In the genomic region with DNA sequence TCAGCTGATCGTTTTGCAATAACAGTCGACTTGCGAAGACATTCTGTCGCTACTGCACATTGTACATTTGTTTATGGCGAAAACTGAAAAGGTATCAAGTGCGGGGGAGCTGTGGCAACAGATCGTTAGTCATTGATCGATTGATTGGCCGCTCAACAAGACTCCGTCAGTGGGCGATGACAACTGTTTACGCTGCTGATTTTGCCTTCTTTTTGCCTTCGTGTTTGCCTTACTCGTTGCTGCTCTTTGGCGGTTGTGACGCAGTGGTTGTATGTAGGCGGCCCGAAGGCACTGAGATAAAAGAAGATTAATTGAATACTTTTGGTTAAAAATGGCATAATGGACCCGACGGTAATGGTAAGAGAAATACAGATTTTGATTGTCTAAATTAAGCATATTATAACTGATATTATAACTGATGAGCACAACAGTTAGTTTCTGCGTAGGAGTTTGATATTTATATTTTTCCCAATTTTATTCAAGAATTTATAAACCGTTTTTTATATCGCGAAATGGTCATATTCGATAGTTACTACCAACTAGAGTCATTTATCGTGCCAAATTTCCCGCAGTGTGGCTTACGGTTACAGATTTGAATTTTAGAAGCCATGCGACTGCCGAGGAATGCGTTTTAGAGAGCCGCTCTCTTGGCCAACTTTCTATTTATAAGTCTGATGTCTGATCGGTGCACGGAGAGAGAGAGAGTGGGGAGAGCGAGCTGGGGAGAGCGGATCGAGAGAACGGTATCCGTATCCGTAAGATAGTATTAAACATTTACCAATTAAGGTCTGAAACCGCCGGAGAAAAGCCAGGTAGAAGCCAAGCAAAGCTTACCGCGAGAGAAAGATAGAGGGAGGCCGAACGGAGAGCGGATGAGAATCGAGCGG, we compare ENCODE assay signal across 2 fruit fly cellular contexts.
TF ChIP-seq lines count a peak whose summit lies in the region.

No protein-coding gene starts in this region.

TF ChIP-seq in whole organism, embryonic, 481 proteins besides CTCF, POLR2A, EP300 and RAD21 (continued from another document and continues in another):
- peak; percentile 47 for TF ChIP-seq disco-r (GFP tag; optimal IDR thresholded peaks at IDR 0.05; lab: Kevin White, UChicago)
- no peak for TF ChIP-seq en (GFP tag; optimal IDR thresholded peaks at IDR 0.05; lab: Kevin White, UChicago)
- TF ChIP-seq CG7786 (GFP tag; optimal IDR thresholded peaks at IDR 0.05; lab: Kevin White, UChicago): peak; percentile 52
- TF ChIP-seq CG8924 (tag; optimal IDR thresholded peaks at IDR 0.05; lab: Kevin White, UChicago): peak; percentile 94
- peak; percentile 73 for TF ChIP-seq corto (GFP tag; optimal IDR thresholded peaks at IDR 0.05; lab: Kevin White, UChicago)
- TF ChIP-seq dysf (GFP tag; IDR thresholded peaks at IDR 0.05; lab: Robert Waterston, UW): peak; percentile 94
- peak; percentile 84 for TF ChIP-seq seq (GFP tag; IDR thresholded peaks at IDR 0.05; lab: Robert Waterston, UW)
- peak; percentile 81 for TF ChIP-seq kay (GFP tag; optimal IDR thresholded peaks at IDR 0.05; lab: Kevin White, UChicago)
- no peak for TF ChIP-seq inv (GFP tag; IDR thresholded peaks at IDR 0.05; lab: Robert Waterston, UW; ENCODE audit: partially characterized antibody)
- peak; percentile 93 for TF ChIP-seq CG18619 (GFP tag; optimal IDR thresholded peaks at IDR 0.05; lab: Kevin White, UChicago)
- peak; percentile 90 for TF ChIP-seq Max (GFP tag; optimal IDR thresholded peaks at IDR 0.05; lab: Kevin White, UChicago)
- TF ChIP-seq mam (GFP tag; optimal IDR thresholded peaks at IDR 0.05; lab: Kevin White, UChicago): peak; percentile 61
- TF ChIP-seq unc-4 (GFP tag; IDR thresholded peaks at IDR 0.05; lab: Robert Waterston, UW; ENCODE audit: partially characterized antibody): peak; percentile 64; the same call in 1 of the 2 replicates
- peak; percentile 60; the same call in 2 of the 3 replicates for TF ChIP-seq CG3726 (GFP tag; IDR thresholded peaks at IDR 0.05; lab: Robert Waterston, UW)
- peak; percentile 79 for TF ChIP-seq CG18764 (GFP tag; optimal IDR thresholded peaks at IDR 0.05; lab: Kevin White, UChicago)
- TF ChIP-seq trem (tag; optimal IDR thresholded peaks at IDR 0.05; lab: Kevin White, UChicago): peak; percentile 79
- no peak for TF ChIP-seq nerfin-2 (GFP tag; IDR thresholded peaks at IDR 0.05; lab: Robert Waterston, UW; ENCODE audit: partially characterized antibody)
- peak; percentile 92 for TF ChIP-seq CG3281 (GFP tag; optimal IDR thresholded peaks at IDR 0.05; lab: Kevin White, UChicago)
- peak; percentile 78 for TF ChIP-seq H15 (GFP tag; IDR thresholded peaks at IDR 0.05; lab: Robert Waterston, UW)
- peak; percentile 55 for TF ChIP-seq CG2116 (GFP tag; optimal IDR thresholded peaks at IDR 0.05; lab: Kevin White, UChicago)
- TF ChIP-seq Side (GFP tag; optimal IDR thresholded peaks at IDR 0.05; lab: Kevin White, UChicago): peak; percentile 66
- TF ChIP-seq zfh1 (GFP tag; IDR thresholded peaks at IDR 0.05; lab: Robert Waterston, UW): peak; percentile 77
- peak; percentile 90 for TF ChIP-seq Ssrp (tag; optimal IDR thresholded peaks at IDR 0.05; lab: Kevin White, UChicago)
- peak; percentile 84 for TF ChIP-seq CG14441 (GFP tag; IDR thresholded peaks at IDR 0.05; lab: Robert Waterston, UW)
- peak; percentile 96 for TF ChIP-seq Sox100B (GFP tag; optimal IDR thresholded peaks at IDR 0.05; lab: Kevin White, UChicago)
- peak; percentile 59 for TF ChIP-seq CG7987 (GFP tag; optimal IDR thresholded peaks at IDR 0.05; lab: Kevin White, UChicago)
- peak; percentile 69 for TF ChIP-seq CG31388 (GFP tag; optimal IDR thresholded peaks at IDR 0.05; lab: Kevin White, UChicago)
- TF ChIP-seq z (GFP tag; IDR thresholded peaks at IDR 0.05; lab: Robert Waterston, UW): no peak
- TF ChIP-seq Mrtf (GFP tag; IDR thresholded peaks at IDR 0.05; lab: Robert Waterston, UW): peak; percentile 71; the same call in 2 of the 3 replicates
- TF ChIP-seq lmd (GFP tag; IDR thresholded peaks at IDR 0.05; lab: Robert Waterston, UW): peak; percentile 92
- TF ChIP-seq CG10267 (tag; optimal IDR thresholded peaks at IDR 0.05; lab: Kevin White, UChicago): peak; percentile 84
- peak; percentile 94 for TF ChIP-seq CG12659 (GFP tag; optimal IDR thresholded peaks at IDR 0.05; lab: Kevin White, UChicago)
- peak; percentile 86 for TF ChIP-seq CG14710 (tag; optimal IDR thresholded peaks at IDR 0.05; lab: Kevin White, UChicago)
- TF ChIP-seq Antp (GFP tag; optimal IDR thresholded peaks at IDR 0.05; lab: Kevin White, UChicago): no peak
- no peak for TF ChIP-seq sima (GFP tag; optimal IDR thresholded peaks at IDR 0.05; lab: Kevin White, UChicago)
- TF ChIP-seq Ada2b (GFP tag; IDR thresholded peaks at IDR 0.05; lab: Robert Waterston, UW): peak; percentile 84
- TF ChIP-seq CG16813 (GFP tag; IDR thresholded peaks at IDR 0.05; lab: Robert Waterston, UW; ENCODE audit: partially characterized antibody): no peak
- peak; percentile 83 for TF ChIP-seq nerfin-1 (tag; optimal IDR thresholded peaks at IDR 0.05; lab: Kevin White, UChicago)
- TF ChIP-seq dan (GFP tag; IDR thresholded peaks at IDR 0.05; lab: Robert Waterston, UW): no peak
- peak; percentile 94 for TF ChIP-seq CG7556 (GFP tag; optimal IDR thresholded peaks at IDR 0.05; lab: Kevin White, UChicago)
- TF ChIP-seq zen (tag; optimal IDR thresholded peaks at IDR 0.05; lab: Kevin White, UChicago): peak; percentile 61
- TF ChIP-seq pb (GFP tag; optimal IDR thresholded peaks at IDR 0.05; lab: Kevin White, UChicago): no peak
- TF ChIP-seq CG9932 (GFP tag; IDR thresholded peaks at IDR 0.05; lab: Robert Waterston, UW): peak; percentile 84
- peak; percentile 95 for TF ChIP-seq dmrt99B (tag; optimal IDR thresholded peaks at IDR 0.05; lab: Kevin White, UChicago)
- TF ChIP-seq NfI (GFP tag; optimal IDR thresholded peaks at IDR 0.05; lab: Kevin White, UChicago): peak; percentile 91
- peak; percentile 71 for TF ChIP-seq Nf-YB (GFP tag; optimal IDR thresholded peaks at IDR 0.05; lab: Kevin White, UChicago)
- TF ChIP-seq schlank (tag; optimal IDR thresholded peaks at IDR 0.05; lab: Kevin White, UChicago): peak; percentile 63
- no peak for TF ChIP-seq Kr (GFP tag; optimal IDR thresholded peaks at IDR 0.05; lab: Kevin White, UChicago)
- peak; percentile 28 for TF ChIP-seq da (GFP tag; optimal IDR thresholded peaks at IDR 0.05; lab: Kevin White, UChicago)
- no peak for TF ChIP-seq sc (optimal IDR thresholded peaks at IDR 0.05; lab: Kevin White, UChicago)
- TF ChIP-seq sc (GFP tag; optimal IDR thresholded peaks at IDR 0.05; lab: Kevin White, UChicago): peak; percentile 87
- peak; percentile 68 for TF ChIP-seq Nf-YA (GFP tag; IDR thresholded peaks at IDR 0.05; lab: Robert Waterston, UW)
- TF ChIP-seq sim (GFP tag; IDR thresholded peaks at IDR 0.05; lab: Robert Waterston, UW): peak; percentile 76; the same call in 1 of the 2 replicates
- peak; percentile 74 for TF ChIP-seq CG17568 (GFP tag; optimal IDR thresholded peaks at IDR 0.05; lab: Kevin White, UChicago)
- TF ChIP-seq Sin3A (optimal IDR thresholded peaks at IDR 0.05; lab: Kevin White, UChicago): no peak
- TF ChIP-seq unpg (GFP tag; optimal IDR thresholded peaks at IDR 0.05; lab: Kevin White, UChicago): peak; percentile 87
- peak; percentile 79 for TF ChIP-seq CG10274 (GFP tag; optimal IDR thresholded peaks at IDR 0.05; lab: Kevin White, UChicago)
- TF ChIP-seq Dref (GFP tag; IDR thresholded peaks at IDR 0.05; lab: Robert Waterston, UW): no peak
- no peak for TF ChIP-seq Hr39 (optimal IDR thresholded peaks at IDR 0.05; lab: Kevin White, UChicago)
- TF ChIP-seq CG11085 (GFP tag; IDR thresholded peaks at IDR 0.05; lab: Robert Waterston, UW): peak; percentile 70

TF ChIP-seq in whole organism, prepupa, 60 proteins besides CTCF, POLR2A, EP300 and RAD21 (continued from another document):
- TF ChIP-seq CG1621 (tag; optimal IDR thresholded peaks at IDR 0.05; lab: Kevin White, UChicago) (peak; percentile 84), fd85E (GFP tag; optimal IDR thresholded peaks at IDR 0.05; lab: Kevin White, UChicago) (peak; percentile 48), fd59A (GFP tag; optimal IDR thresholded peaks at IDR 0.05; lab: Kevin White, UChicago) (peak; percentile 93), Lpt (GFP tag; optimal IDR thresholded peaks at IDR 0.05; lab: Kevin White, UChicago) (peak; percentile 96), vri (GFP tag; optimal IDR thresholded peaks at IDR 0.05; lab: Kevin White, UChicago) (peak; percentile 62), Eip93F (GFP tag; optimal IDR thresholded peaks at IDR 0.05; lab: Kevin White, UChicago) (peak; percentile 63), Ets96B (tag; optimal IDR thresholded peaks at IDR 0.05; lab: Kevin White, UChicago) (peak; percentile 90), Ets21C (GFP tag; optimal IDR thresholded peaks at IDR 0.05; lab: Kevin White, UChicago) (peak; percentile 69), eg (GFP tag; IDR thresholded peaks at IDR 0.05; lab: Robert Waterston, UW) (peak; percentile 94), Hr39 (GFP tag; optimal IDR thresholded peaks at IDR 0.05; lab: Kevin White, UChicago) (peak; percentile 76), CG7368 (GFP tag; optimal IDR thresholded peaks at IDR 0.05; lab: Kevin White, UChicago) (peak; percentile 76), CG6808 (GFP tag; optimal IDR thresholded peaks at IDR 0.05; lab: Kevin White, UChicago) (peak; percentile 90), CG8319 (GFP tag; optimal IDR thresholded peaks at IDR 0.05; lab: Kevin White, UChicago) (peak; percentile 84), dsx (GFP tag; optimal IDR thresholded peaks at IDR 0.05; lab: Kevin White, UChicago; ENCODE audit: poor library complexity, severe bottlenecking) (peak; percentile 88)
